Fruit fly (Drosophila melanogaster): Measurements from ENCODE around the gene CG13933.

CG13933 gene

DNA sequence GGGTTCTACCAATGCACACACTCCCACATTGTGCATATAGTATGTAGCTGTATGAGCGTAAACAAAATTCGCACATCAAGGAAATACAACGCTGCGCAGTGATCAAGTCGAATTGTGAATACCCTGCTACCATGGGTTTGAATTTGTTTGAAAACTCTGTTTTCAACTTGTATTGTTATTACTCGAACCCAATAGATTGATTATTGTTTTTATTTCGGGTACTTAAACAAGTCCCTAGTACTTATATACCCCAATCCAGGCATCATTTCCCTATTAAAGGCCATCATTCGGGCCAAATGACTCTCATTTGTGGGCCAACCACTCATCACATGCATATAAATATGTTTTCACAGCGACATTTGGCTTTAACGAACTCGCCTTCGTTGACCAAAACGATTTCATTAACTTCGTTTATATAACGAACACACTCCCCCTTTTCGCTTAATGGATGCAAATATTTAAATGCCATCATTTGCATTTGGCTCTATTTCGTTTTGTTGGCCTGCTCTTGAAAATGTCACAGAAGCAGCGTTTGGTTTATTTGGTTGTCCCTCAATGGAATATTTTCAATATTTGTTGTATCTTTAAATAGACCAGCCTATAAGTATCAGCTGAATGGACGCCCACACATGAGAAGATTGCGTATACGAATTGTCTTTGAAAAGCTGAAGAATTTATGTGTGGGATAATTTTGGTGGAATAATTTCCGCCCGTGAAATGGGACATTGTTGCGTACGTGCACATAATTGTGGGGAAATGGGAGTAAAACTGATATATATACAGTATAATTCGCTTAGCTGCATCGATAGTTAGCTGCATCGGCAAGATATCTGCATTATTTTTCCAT is 34.6 kb downstream of the CG13933 start (continued):
- TF ChIP-seq sc (optimal IDR thresholded peaks at IDR 0.05), result no peak
- no peak for TF ChIP-seq sc (GFP tag; optimal IDR thresholded peaks at IDR 0.05)
- TF ChIP-seq dysf (GFP tag; IDR thresholded peaks at IDR 0.05), result peak; percentile 88
- TF ChIP-seq fd96Cb (tag; optimal IDR thresholded peaks at IDR 0.05), result no peak
- TF ChIP-seq Dfd (GFP tag; optimal IDR thresholded peaks at IDR 0.05), result no peak
- TF ChIP-seq sima (GFP tag; optimal IDR thresholded peaks at IDR 0.05), result no peak
- TF ChIP-seq CG9437 (GFP tag; optimal IDR thresholded peaks at IDR 0.05), result peak; percentile 15
- no peak for TF ChIP-seq CG5180 (GFP tag; optimal IDR thresholded peaks at IDR 0.05)
- TF ChIP-seq Trl (optimal IDR thresholded peaks at IDR 0.05), result no peak
- peak; percentile 33 for TF ChIP-seq Trl (GFP tag; optimal IDR thresholded peaks at IDR 0.05)
- no peak for TF ChIP-seq CG18599 (GFP tag; optimal IDR thresholded peaks at IDR 0.05)
- peak; percentile 37 for TF ChIP-seq HHEX (GFP tag; optimal IDR thresholded peaks at IDR 0.05)
- peak; percentile 70 for TF ChIP-seq Optix (GFP tag; IDR thresholded peaks at IDR 0.05)
- TF ChIP-seq bowl (GFP tag; IDR thresholded peaks at IDR 0.05), result peak; percentile 74; the same call in 1 of the 2 replicates
- peak; percentile 82 for TF ChIP-seq CG43689 (GFP tag; IDR thresholded peaks at IDR 0.05)
- TF ChIP-seq insv (GFP tag; optimal IDR thresholded peaks at IDR 0.05), result no peak
- peak; percentile 72 for TF ChIP-seq grau (tag; optimal IDR thresholded peaks at IDR 0.05)
- TF ChIP-seq cato (GFP tag; optimal IDR thresholded peaks at IDR 0.05; ENCODE audit: borderline replicate concordance), result peak; percentile 27
- TF ChIP-seq Antp (GFP tag; optimal IDR thresholded peaks at IDR 0.05), result peak; percentile 57
- TF ChIP-seq CG1233 (GFP tag; optimal IDR thresholded peaks at IDR 0.05), result peak; percentile 54
- peak; percentile 65 for TF ChIP-seq az2 (GFP tag; optimal IDR thresholded peaks at IDR 0.05)
- peak; percentile 65; the same call in 1 of the 2 replicates for TF ChIP-seq CG32772 (GFP tag; IDR thresholded peaks at IDR 0.05)
- peak; percentile 53; the same call in 1 of the 2 replicates for TF ChIP-seq CG32767 (GFP tag; IDR thresholded peaks at IDR 0.05)
- TF ChIP-seq CG10565 (GFP tag; optimal IDR thresholded peaks at IDR 0.05), result no peak
- no peak for TF ChIP-seq CG6765 (GFP tag; optimal IDR thresholded peaks at IDR 0.05)
- 0 out of 2 replicates have a peak, but pooled peaks have one; percentile 29 for TF ChIP-seq danr (GFP tag; IDR thresholded peaks at IDR 0.05)
- no peak for TF ChIP-seq CG15514 (GFP tag; optimal IDR thresholded peaks at IDR 0.05)
- peak; percentile 65 for TF ChIP-seq Bteb2 (GFP tag; optimal IDR thresholded peaks at IDR 0.05)
- TF ChIP-seq Deaf1 (tag; optimal IDR thresholded peaks at IDR 0.05), result no peak
- TF ChIP-seq Pdp1 (GFP tag; optimal IDR thresholded peaks at IDR 0.05), result peak; percentile 6 to 78
- no peak for TF ChIP-seq D19A (tag; optimal IDR thresholded peaks at IDR 0.05)
- TF ChIP-seq ken (GFP tag; IDR thresholded peaks at IDR 0.05), result peak; percentile 53; the same call in 2 of the 3 replicates
- TF ChIP-seq CG7839 (tag; optimal IDR thresholded peaks at IDR 0.05), result peak; percentile 59
- no peak for TF ChIP-seq psq (GFP tag; optimal IDR thresholded peaks at IDR 0.05)
- peak; percentile 16; the same call in 1 of the 2 replicates for TF ChIP-seq Doc2 (GFP tag; IDR thresholded peaks at IDR 0.05)
- TF ChIP-seq ato (GFP tag; IDR thresholded peaks at IDR 0.05; ENCODE audit: partially characterized antibody), result no peak
- no peak for TF ChIP-seq tna (GFP tag; IDR thresholded peaks at IDR 0.05; ENCODE audit: partially characterized antibody)
- TF ChIP-seq trh (GFP tag; optimal IDR thresholded peaks at IDR 0.05), result peak; percentile 57
- no peak for TF ChIP-seq hth (optimal IDR thresholded peaks at IDR 0.05)
- peak; percentile 13; the same call in 1 of the 2 replicates for TF ChIP-seq Ravus (GFP tag; IDR thresholded peaks at IDR 0.05)
- TF ChIP-seq Asciz (GFP tag; optimal IDR thresholded peaks at IDR 0.05), result peak; percentile 25
- TF ChIP-seq pb (GFP tag; optimal IDR thresholded peaks at IDR 0.05), result peak; percentile 32
- peak; percentile 81 for TF ChIP-seq Xbp1 (GFP tag; optimal IDR thresholded peaks at IDR 0.05)
- TF ChIP-seq bab2 (GFP tag; optimal IDR thresholded peaks at IDR 0.05), result peak; percentile 60
- peak; percentile 83 for TF ChIP-seq Oli (tag; optimal IDR thresholded peaks at IDR 0.05)
- peak; percentile 10 for TF ChIP-seq tup (GFP tag; optimal IDR thresholded peaks at IDR 0.05)
- no peak for TF ChIP-seq Sin3A (optimal IDR thresholded peaks at IDR 0.05)
- no peak for TF ChIP-seq CG7928 (GFP tag; optimal IDR thresholded peaks at IDR 0.05)
- TF ChIP-seq peb (GFP tag; IDR thresholded peaks at IDR 0.05), result peak; percentile 48; the same call in 1 of the 2 replicates
- TF ChIP-seq tio (GFP tag; optimal IDR thresholded peaks at IDR 0.05), result no peak
